Fruit fly (Drosophila melanogaster) whole organism, embryonic: Measurements from ENCODE around the gene Polr3F.

Source experiments
- Abd-B ChIP-seq: fragments of 200-800 bp; sonication (Bioruptor generic); optimal IDR thresholded peaks from 2 replicates; lab custom pipeline; 2018; ENCODE audit warnings: missing biosample characterization, mild to moderate bottlenecking, missing genetic modification characterization, moderate library complexity
- Asciz ChIP-seq: fragments of 200-800 bp; sonication (Bioruptor generic); optimal IDR thresholded peaks from 2 replicates; lab custom pipeline; 2017; ENCODE audit warnings: missing biosample characterization, mild to moderate bottlenecking, missing genetic modification characterization, missing genetic modification reagents
- B-H1 ChIP-seq: fragments of 200-800 bp; sonication (Bioruptor generic); IDR thresholded peaks from 3 replicates; pipeline ENCODE4 v1.3.6; 2022; ENCODE audit warnings: missing biosample characterization, missing genetic modification characterization
- CG1024 ChIP-seq: fragments of 200-800 bp; sonication (Bioruptor generic); IDR thresholded peaks from 2 replicates; pipeline ENCODE4 v1.3.6; 2022; ENCODE audit warnings: missing biosample characterization, missing genetic modification characterization
- CG11695 ChIP-seq: fragments of 200-800 bp; sonication (Bioruptor generic); IDR thresholded peaks from 3 replicates; pipeline ENCODE4 v1.3.6; 2022; ENCODE audit warnings: missing biosample characterization, missing genetic modification characterization
- CG13296 ChIP-seq: fragments of 200-800 bp; sonication (Bioruptor generic); optimal IDR thresholded peaks from 3 replicates; lab custom pipeline; 2018; ENCODE audit warnings: missing biosample characterization, mild to moderate bottlenecking, missing genetic modification characterization
- CG15011 ChIP-seq: fragments of 200-800 bp; sonication (Bioruptor generic); optimal IDR thresholded peaks from 3 replicates; lab custom pipeline; 2018; ENCODE audit warnings: missing biosample characterization, mild to moderate bottlenecking, missing genetic modification characterization
- CG15269 ChIP-seq: fragments of 200-800 bp; sonication (Bioruptor generic); optimal IDR thresholded peaks from 2 replicates; lab custom pipeline; 2018; ENCODE audit warnings: missing biosample characterization, mild to moderate bottlenecking, missing genetic modification characterization, moderate library complexity
- CG15479 ChIP-seq: fragments of 200-800 bp; sonication (Bioruptor generic); optimal IDR thresholded peaks from 3 replicates; lab custom pipeline; 2019; ENCODE audit warnings: missing biosample characterization, mild to moderate bottlenecking, missing genetic modification characterization, moderate library complexity
- CG1603 ChIP-seq: fragments of 200-800 bp; sonication (Bioruptor generic); optimal IDR thresholded peaks from 2 replicates; lab custom pipeline; 2019; ENCODE audit warnings: missing biosample characterization, mild to moderate bottlenecking, missing genetic modification characterization, moderate library complexity
- CG17328 ChIP-seq: fragments of 200-800 bp; sonication (Bioruptor generic); IDR thresholded peaks from 2 replicates; pipeline ENCODE4 v1.3.6; 2022; ENCODE audit warnings: missing biosample characterization, missing genetic modification characterization
- CG30403 ChIP-seq: fragments of 200-800 bp; sonication (Bioruptor generic); optimal IDR thresholded peaks from 3 replicates; lab custom pipeline; 2016; ENCODE audit warnings: missing biosample characterization, missing genetic modification characterization
- CG30431 ChIP-seq: fragments of 200-800 bp; sonication (Bioruptor generic); optimal IDR thresholded peaks from 2 replicates; lab custom pipeline; 2017; ENCODE audit warnings: missing biosample characterization, missing genetic modification characterization
- CG6175 ChIP-seq: fragments of 200-800 bp; sonication (Bioruptor generic); IDR thresholded peaks from 3 replicates; pipeline ENCODE4 v1.3.6; 2022; ENCODE audit warnings: missing biosample characterization, missing genetic modification characterization
- CG6813 ChIP-seq: fragments of 200-800 bp; sonication (Bioruptor generic); optimal IDR thresholded peaks from 2 replicates; lab custom pipeline; 2017; ENCODE audit warnings: missing biosample characterization, missing genetic modification characterization, mild to moderate bottlenecking, moderate library complexity, missing genetic modification reagents
- CG7963 ChIP-seq: fragments of 200-800 bp; sonication (Bioruptor generic); IDR thresholded peaks from 3 replicates; pipeline ENCODE4 v1.3.6; 2022; ENCODE audit warnings: missing biosample characterization, missing genetic modification characterization; ENCODE audit not compliant: partially characterized antibody
- CG7987 ChIP-seq: fragments of 200-800 bp; sonication (Bioruptor generic); optimal IDR thresholded peaks from 2 replicates; lab custom pipeline; 2018; ENCODE audit warnings: missing biosample characterization, mild to moderate bottlenecking, missing genetic modification characterization, moderate library complexity
- CHES-1-like ChIP-seq: fragments of 200-800 bp; sonication (Bioruptor generic); optimal IDR thresholded peaks from 2 replicates; lab custom pipeline; 2016; ENCODE audit warnings: missing biosample characterization, missing genetic modification characterization
- Camta ChIP-seq: fragments of 200-800 bp; sonication (Bioruptor generic); optimal IDR thresholded peaks from 2 replicates; lab custom pipeline; 2016; ENCODE audit warnings: missing biosample characterization, missing genetic modification characterization
- Chrac-16 ChIP-seq: fragments of 200-800 bp; sonication (Bioruptor generic); optimal IDR thresholded peaks from 3 replicates; lab custom pipeline; 2016; ENCODE audit warnings: missing biosample characterization, missing genetic modification characterization
- GATAe ChIP-seq: fragments of 200-800 bp; sonication (Bioruptor generic); conservative IDR thresholded peaks from 2 replicates; pipeline ENCODE4 v1.3.6; 2022; ENCODE audit warnings: missing biosample characterization, missing genetic modification characterization
- Jarid2 ChIP-seq: fragments of 200-800 bp; sonication (Bioruptor generic); optimal IDR thresholded peaks from 3 replicates; lab custom pipeline; 2017; ENCODE audit warnings: mild to moderate bottlenecking, missing biosample characterization, missing genetic modification reagents, missing genetic modification characterization
- Lhr ChIP-seq: fragments of 200-800 bp; sonication (Bioruptor generic); optimal IDR thresholded peaks from 3 replicates; lab custom pipeline; 2017; ENCODE audit warnings: mild to moderate bottlenecking, missing biosample characterization, missing genetic modification reagents, missing genetic modification characterization
- Lpt ChIP-seq: fragments of >200 bp; optimal IDR thresholded peaks from 2 replicates; lab custom pipeline; 2018; ENCODE audit warnings: missing biosample characterization, missing genetic modification characterization
- Myb ChIP-seq: fragments of 200-800 bp; sonication (Bioruptor generic); optimal IDR thresholded peaks from 2 replicates; lab custom pipeline; 2016; ENCODE audit warnings: missing biosample characterization, missing genetic modification characterization
- Nf-YB ChIP-seq: fragments of 200-800 bp; sonication (Bioruptor generic); optimal IDR thresholded peaks from 3 replicates; lab custom pipeline; 2019; ENCODE audit warnings: missing biosample characterization, mild to moderate bottlenecking, missing genetic modification characterization, moderate library complexity
- TFAM ChIP-seq: fragments of 200-800 bp; sonication (Bioruptor generic); optimal IDR thresholded peaks from 2 replicates; lab custom pipeline; 2017; ENCODE audit warnings: missing biosample characterization, missing genetic modification characterization, inconsistent platforms
- ash1 ChIP-seq: fragments of 200-800 bp; sonication (Bioruptor generic); optimal IDR thresholded peaks from 2 replicates; lab custom pipeline; 2018; ENCODE audit warnings: missing biosample characterization, mild to moderate bottlenecking, missing genetic modification characterization
- cad ChIP-seq: fragments of >200 bp; optimal IDR thresholded peaks from 2 replicates; lab custom pipeline; 2017; ENCODE audit warnings: missing biosample characterization, missing genetic modification characterization
- cg ChIP-seq: fragments of 200-800 bp; sonication (Bioruptor generic); optimal IDR thresholded peaks from 3 replicates; lab custom pipeline; 2019; ENCODE audit warnings: missing biosample characterization, mild to moderate bottlenecking, missing genetic modification characterization, moderate library complexity
- chif ChIP-seq, 2 experiments: fragments of 200-800 bp; sonication (Bioruptor generic); optimal IDR thresholded peaks; 3 replicates each; lab custom pipeline; 2016; ENCODE audit warnings: missing biosample characterization in 2 of 2, missing genetic modification characterization in 2 of 2
- ci ChIP-seq: fragments of 200-800 bp; sonication (Bioruptor generic); IDR thresholded peaks from 3 replicates; pipeline ENCODE4 v1.3.6; 2022; ENCODE audit warnings: missing biosample characterization, missing genetic modification characterization
- croc ChIP-seq: fragments of 200-800 bp; sonication (Bioruptor generic); conservative IDR thresholded peaks from 3 replicates; pipeline ENCODE4 v1.3.6; 2022; ENCODE audit warnings: missing biosample characterization, missing genetic modification characterization
- crp ChIP-seq, 2 experiments: fragments of 200-800 bp; sonication (Bioruptor generic); optimal IDR thresholded peaks; 2 replicates in 1 of 2; 3 replicates in 1 of 2; lab custom pipeline; 2017; ENCODE audit warnings: missing biosample characterization in 2 of 2, missing genetic modification characterization in 2 of 2, mild to moderate bottlenecking in 1 of 2, moderate library complexity in 1 of 2
- cwo ChIP-seq: fragments of 200-800 bp; sonication (Bioruptor generic); optimal IDR thresholded peaks from 3 replicates; lab custom pipeline; 2017; ENCODE audit warnings: missing biosample characterization, missing genetic modification characterization, mild to moderate bottlenecking, moderate library complexity, missing genetic modification reagents
- en ChIP-seq: fragments of 200-800 bp; sonication (Bioruptor generic); optimal IDR thresholded peaks from 2 replicates; lab custom pipeline; 2016; ENCODE audit warnings: missing biosample characterization, missing genetic modification characterization
- eve ChIP-seq, 2 experiments: fragments of >200 bp; optimal IDR thresholded peaks; 2 replicates each; lab custom pipeline; 2017; ENCODE audit warnings: missing biosample characterization in 2 of 2, missing genetic modification characterization in 2 of 2
- gcm2 ChIP-seq: fragments of 200-800 bp; sonication (Bioruptor generic); optimal IDR thresholded peaks from 2 replicates; lab custom pipeline; 2016; ENCODE audit warnings: missing biosample characterization, missing genetic modification characterization
- gro ChIP-seq: fragments of 200-800 bp; sonication (Bioruptor generic); optimal IDR thresholded peaks from 2 replicates; lab custom pipeline; 2016; ENCODE audit warnings: missing biosample characterization, missing genetic modification characterization
- hkb ChIP-seq, 2 experiments: fragments of 200-800 bp in 1 of 2; fragments of >200 bp in 1 of 2; sonication (Bioruptor generic) in 1 of 2; IDR thresholded peaks in 1 of 2; optimal IDR thresholded peaks in 1 of 2; 2 replicates each; pipeline versions ENCODE4 v1.3.6 to Lab custom; 2017 to 2022; ENCODE audit warnings: missing biosample characterization in 1 of 2, missing genetic modification characterization in 1 of 2
- jigr1 ChIP-seq: fragments of 200-800 bp; sonication (Bioruptor generic); IDR thresholded peaks from 3 replicates; pipeline ENCODE4 v1.3.6; 2022; ENCODE audit warnings: missing biosample characterization, missing genetic modification characterization
- jing ChIP-seq: fragments of 200-800 bp; sonication (Bioruptor generic); optimal IDR thresholded peaks from 2 replicates; lab custom pipeline; 2018; ENCODE audit warnings: missing biosample characterization, mild to moderate bottlenecking, missing genetic modification characterization
- org-1 ChIP-seq: fragments of 200-800 bp; sonication (Bioruptor generic); optimal IDR thresholded peaks from 2 replicates; lab custom pipeline; 2017; ENCODE audit warnings: missing biosample characterization, missing genetic modification characterization
- psq ChIP-seq: fragments of 200-800 bp; sonication (Bioruptor generic); optimal IDR thresholded peaks from 2 replicates; lab custom pipeline; 2017; ENCODE audit warnings: missing biosample characterization, missing genetic modification characterization
- slp2 ChIP-seq: fragments of 200-800 bp; sonication (Bioruptor generic); optimal IDR thresholded peaks from 2 replicates; lab custom pipeline; 2016; ENCODE audit warnings: missing biosample characterization, missing genetic modification characterization
- sob ChIP-seq: fragments of 200-800 bp; sonication (Bioruptor generic); IDR thresholded peaks from 2 replicates; pipeline ENCODE4 v1.3.6; 2022; ENCODE audit warnings: missing biosample characterization, missing genetic modification characterization
- vnd ChIP-seq: fragments of 200-800 bp; sonication (Bioruptor generic); IDR thresholded peaks from 3 replicates; pipeline ENCODE4 v1.3.6; 2022; ENCODE audit warnings: missing biosample characterization, missing genetic modification characterization; ENCODE audit not compliant: partially characterized antibody
- wdn ChIP-seq: fragments of 200-800 bp; sonication (Bioruptor generic); IDR thresholded peaks from 2 replicates; pipeline ENCODE4 v1.3.6; 2022; ENCODE audit warnings: missing biosample characterization, missing genetic modification characterization
- z ChIP-seq: fragments of 200-800 bp; sonication (Bioruptor generic); IDR thresholded peaks from 3 replicates; pipeline ENCODE4 v1.3.6; 2022; ENCODE audit warnings: missing biosample characterization, missing genetic modification characterization

The Polr3F gene

dm6 chr3R:22362218-22362907, 4.8 kb downstream of the Polr3F start, which contains the start of the genes JMJD6, CG7071 and Muted (continued):
- TF ChIP-seq CG15479 (GFP tag; lab: Kevin White, UChicago) (no peak), CG30403 (peak; percentile 96), z (peak; percentile 47; the same call in 2 of the 3 replicates), gro (GFP tag; lab: Kevin White, UChicago) (peak; percentile 93), gcm2 (GFP tag; lab: Kevin White, UChicago) (peak; percentile 65), Chrac-16 (GFP tag; lab: Kevin White, UChicago) (peak; percentile 92), Nf-YB (GFP tag; lab: Kevin White, UChicago) (peak; percentile 77), CG6813 (GFP tag; lab: Kevin White, UChicago) (peak; percentile 32), CG7987 (GFP tag; lab: Kevin White, UChicago) (peak; percentile 86), CG30431 (GFP tag; lab: Kevin White, UChicago) (peak; percentile 83), Lpt (GFP tag; lab: Kevin White, UChicago) (no peak), CG11695 (GFP tag; lab: Robert Waterston, UW) (peak; percentile 87), CG15011 (GFP tag; lab: Kevin White, UChicago) (peak; percentile 71), cg (GFP tag; lab: Kevin White, UChicago) (no peak), Camta (peak; percentile 88), psq (GFP tag; lab: Kevin White, UChicago) (peak; percentile 81), eve (GFP tag; optimal IDR thresholded peaks at IDR 0.05; lab: Kevin White, UChicago) (no peak), Lhr (GFP tag; lab: Kevin White, UChicago) (peak; percentile 74), Abd-B (peak; percentile 92), ci (GFP tag; lab: Robert Waterston, UW) (peak; percentile 95), CG1024 (GFP tag; lab: Robert Waterston, UW) (peak; percentile 83), jing (GFP tag; lab: Kevin White, UChicago) (peak; percentile 69), hkb (optimal IDR thresholded peaks at IDR 0.05; lab: Kevin White, UChicago) (peak; percentile 58), hkb (GFP tag; IDR thresholded peaks at IDR 0.05; lab: Robert Waterston, UW) (peak; percentile 90), vnd (peak; percentile 77), CG15269 (peak; percentile 90), CG7963 (GFP tag; lab: Robert Waterston, UW) (0 out of 3 replicates have a peak, but pooled peaks have one; percentile 4), chif (GFP tag; optimal IDR thresholded peaks at IDR 0.05; lab: Kevin White, UChicago) (peak; percentile 82 to 92), GATAe (peak; percentile 85), Myb (peak; percentile 71), org-1 (GFP tag; lab: Kevin White, UChicago) (peak; percentile 54), cad (GFP tag; lab: Kevin White, UChicago) (no peak), slp2 (peak; percentile 82), wdn (GFP tag; lab: Robert Waterston, UW) (peak; percentile 84), CG13296 (peak; percentile 89), croc (peak; percentile 86), Asciz (GFP tag; lab: Kevin White, UChicago) (peak; percentile 77), Jarid2 (GFP tag; lab: Kevin White, UChicago) (peak; percentile 41), ash1 (GFP tag; lab: Kevin White, UChicago) (peak; percentile 44), CG1603 (tag; lab: Kevin White, UChicago) (peak; percentile 82), jigr1 (GFP tag; lab: Robert Waterston, UW) (peak; percentile 79), CHES-1-like (peak; percentile 85), CG6175 (GFP tag; lab: Robert Waterston, UW) (peak; percentile 81), cwo (GFP tag; lab: Kevin White, UChicago) (peak; percentile 77), en (GFP tag; lab: Kevin White, UChicago) (peak; percentile 73), crp (GFP tag; optimal IDR thresholded peaks at IDR 0.05; lab: Kevin White, UChicago) (peak; percentile 50 to 86), B-H1 (GFP tag; lab: Robert Waterston, UW) (peak; percentile 86), CG17328 (peak; percentile 88), sob (GFP tag; lab: Robert Waterston, UW) (peak; percentile 96), TFAM (GFP tag; lab: Kevin White, UChicago) (no peak)
